Worm (Caenorhabditis elegans) whole organism, mixed stage, embryonic: ENCODE results near the gene vav-1.

Source experiments
- bed-3 ChIP-seq: fragments of 200-800 bp; sonication (Bioruptor generic); optimal IDR thresholded peaks from 3 replicates; lab custom pipeline; 2018; ENCODE audit warnings: mild to moderate bottlenecking, missing genetic modification characterization, moderate library complexity, missing compliant biosample characterization
- elt-3 ChIP-seq: fragments of 150-350 bp; optimal IDR thresholded peaks from 2 replicates; lab custom pipeline; 2014; ENCODE audit warnings: missing biosample characterization, missing genetic modification characterization
- lin-13 ChIP-seq: fragments of 150-350 bp; optimal IDR thresholded peaks from 2 replicates; lab custom pipeline; 2014; ENCODE audit warnings: missing biosample characterization, missing genetic modification characterization
- lsy-2 ChIP-seq: fragments of 150-350 bp; optimal IDR thresholded peaks from 2 replicates; lab custom pipeline; 2014; ENCODE audit warnings: missing biosample characterization, missing genetic modification characterization
- nhr-2 ChIP-seq: fragments of 150-350 bp; optimal IDR thresholded peaks from 2 replicates; lab custom pipeline; 2014; ENCODE audit warnings: missing biosample characterization, missing genetic modification characterization
- nhr-237 ChIP-seq: fragments of 150-350 bp; optimal IDR thresholded peaks from 2 replicates; lab custom pipeline; 2014; ENCODE audit warnings: missing biosample characterization, missing genetic modification characterization
- nhr-28 ChIP-seq: fragments of 150-350 bp; optimal IDR thresholded peaks from 2 replicates; lab custom pipeline; 2014; ENCODE audit warnings: missing biosample characterization, missing genetic modification characterization
- nhr-76 ChIP-seq: sonication (generic microtip); optimal IDR thresholded peaks from 2 replicates; lab custom pipeline; 2017; ENCODE audit warnings: missing biosample characterization, missing genetic modification characterization
- sptf-1 ChIP-seq: sonication (generic microtip); optimal IDR thresholded peaks from 2 replicates; lab custom pipeline; 2017; ENCODE audit warnings: mild to moderate bottlenecking, missing genetic modification characterization, moderate library complexity, missing compliant biosample characterization
- tbx-8 ChIP-seq: fragments of 200-800 bp; sonication (Bioruptor generic); optimal IDR thresholded peaks from 2 replicates; lab custom pipeline; 2018; ENCODE audit warnings: mild to moderate bottlenecking, missing genetic modification characterization, moderate library complexity, missing compliant biosample characterization
- unc-39 ChIP-seq: fragments of 150-350 bp; optimal IDR thresholded peaks from 2 replicates; lab custom pipeline; 2014; ENCODE audit warnings: missing biosample characterization, missing genetic modification characterization
- unc-62 ChIP-seq: fragments of 150-350 bp; optimal IDR thresholded peaks from 2 replicates; lab custom pipeline; 2014; ENCODE audit warnings: missing biosample characterization, missing genetic modification reagents, missing genetic modification characterization
- zip-8 ChIP-seq: fragments of 150-350 bp; optimal IDR thresholded peaks from 2 replicates; lab custom pipeline; 2014; ENCODE audit warnings: missing biosample characterization, missing genetic modification characterization
- ztf-11 ChIP-seq: fragments of 150-350 bp; optimal IDR thresholded peaks from 2 replicates; lab custom pipeline; 2014; ENCODE audit warnings: missing biosample characterization, missing genetic modification characterization

ce11 chrX:9266512-9266911, 34.6 kb upstream of the vav-1 start:
- TF ChIP-seq lin-13 (tag; lab: Kevin White, UChicago) (no peak), sptf-1 (tag; lab: Kevin White, UChicago) (no peak), unc-62 (GFP tag; lab: Kevin White, UChicago) (no peak), bed-3 (GFP tag; lab: Kevin White, UChicago) (no peak), ztf-11 (no peak), nhr-237 (no peak), nhr-2 (tag; lab: Kevin White, UChicago) (no peak), lsy-2 (tag; lab: Kevin White, UChicago) (no peak), tbx-8 (GFP tag; lab: Kevin White, UChicago) (no peak), unc-39 (tag; lab: Kevin White, UChicago) (no peak), elt-3 (tag; lab: Kevin White, UChicago) (no peak), zip-8 (no peak), nhr-76 (tag; lab: Kevin White, UChicago) (no peak), nhr-28 (tag; lab: Kevin White, UChicago) (no peak)
